Worm (Caenorhabditis elegans) whole organism, L3 larva: ENCODE data around the gene rev-3.

Experiments
- ZK546.5 ChIP-seq: sonication (generic microtip); optimal IDR thresholded peaks from 2 replicates; lab custom pipeline; 2017; ENCODE audit warnings: missing biosample characterization, missing genetic modification characterization
- fkh-2 ChIP-seq: fragments of 150-350 bp; optimal IDR thresholded peaks from 2 replicates; lab custom pipeline; 2014; ENCODE audit warnings: missing biosample characterization, missing genetic modification reagents, missing genetic modification characterization
- fos-1 ChIP-seq: fragments of 150-350 bp; optimal IDR thresholded peaks from 2 replicates; lab custom pipeline; 2014; ENCODE audit warnings: missing biosample characterization, missing genetic modification characterization
- lin-39 ChIP-seq: fragments of 150-350 bp; optimal IDR thresholded peaks from 2 replicates; lab custom pipeline; 2018; ENCODE audit warnings: missing biosample characterization, missing genetic modification reagents, missing genetic modification characterization
- nfya-1 ChIP-seq: sonication (generic microtip); optimal IDR thresholded peaks from 2 replicates; lab custom pipeline; 2017; ENCODE audit warnings: missing genetic modification characterization, mild to moderate bottlenecking, missing compliant biosample characterization, antibody characterized with exemption, moderate library complexity; ENCODE audit not compliant: insufficient read depth
- unc-62 ChIP-seq: fragments of 150-350 bp; sonication (generic microtip); optimal IDR thresholded peaks from 4 replicates; lab custom pipeline; 2014; ENCODE audit warnings: missing biosample characterization, missing genetic modification reagents, missing genetic modification characterization

DNA sequence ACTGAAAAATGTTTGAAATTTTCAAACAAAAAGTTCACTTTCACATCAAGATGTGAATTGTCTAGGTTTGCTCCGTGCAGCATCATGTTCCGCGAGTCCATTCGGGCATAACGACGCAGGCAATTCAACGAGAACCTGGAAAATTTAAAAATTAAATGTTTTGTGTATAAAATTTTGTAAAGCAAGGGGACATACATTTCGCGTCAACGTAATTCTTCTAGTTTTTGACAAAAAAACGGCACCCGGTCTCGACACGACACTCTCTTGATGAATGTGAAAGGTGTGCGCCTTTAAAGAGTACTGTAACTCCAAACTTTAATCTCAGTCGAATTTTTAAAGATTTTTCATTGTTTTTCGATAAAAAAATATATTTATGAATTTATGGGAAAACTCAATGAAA lies 43.6 kb upstream of the rev-3 start, which contains the start of gene R12B2.6:
- TF ChIP-seq fos-1 (tag; lab: Kevin White, UChicago) (no peak), unc-62 (GFP tag; lab: Kevin White, UChicago) (no peak), fkh-2 (no peak), ZK546.5 (no peak), lin-39 (tag; lab: Kevin White, UChicago) (no peak), nfya-1 (no peak)
